Worm (Caenorhabditis elegans) whole organism, midembryonic: ENCODE data around the gene fbxa-38.
A peak's percentile ranks its signal among the peaks of the same experiment; 100 is the strongest.

Experiments used
- T22C8.4 ChIP-seq: fragments of 200-800 bp; sonication (Bioruptor generic); IDR thresholded peaks from 2 replicates; pipeline ENCODE4 v1.3.6; 2022; ENCODE audit warnings: missing genetic modification characterization, missing compliant biosample characterization
- cog-1 ChIP-seq: sonication (generic microtip); optimal IDR thresholded peaks from 2 replicates; lab custom pipeline; 2016; ENCODE audit warnings: missing genetic modification characterization, missing compliant biosample characterization
- flt-1 ChIP-seq: fragments of 200-800 bp; sonication (Bioruptor generic); IDR thresholded peaks from 2 replicates; pipeline ENCODE4 v1.3.6; 2022; ENCODE audit warnings: missing genetic modification characterization, missing compliant biosample characterization
- klf-2 ChIP-seq: fragments of 200-800 bp; sonication (Bioruptor generic); conservative IDR thresholded peaks from 2 replicates; pipeline ENCODE4 v1.3.6; 2022; ENCODE audit warnings: missing genetic modification reagents, missing genetic modification characterization, missing compliant biosample characterization
- med-1 ChIP-seq: sonication (generic microtip); optimal IDR thresholded peaks from 2 replicates; lab custom pipeline; 2017; ENCODE audit warnings: missing genetic modification characterization, mild to moderate bottlenecking, missing compliant biosample characterization, antibody characterized with exemption, missing genetic modification reagents; ENCODE audit not compliant: insufficient read depth
- ref-1 ChIP-seq: fragments of 200-800 bp; sonication (Bioruptor generic); conservative IDR thresholded peaks from 2 replicates; pipeline ENCODE4 v1.3.6; 2022; ENCODE audit warnings: missing genetic modification reagents, missing genetic modification characterization, missing compliant biosample characterization
- tab-1 ChIP-seq: fragments of 200-800 bp; sonication (Bioruptor generic); IDR thresholded peaks from 2 replicates; pipeline ENCODE4 v1.3.6; 2022; ENCODE audit warnings: missing genetic modification characterization, missing compliant biosample characterization
- ztf-23 ChIP-seq: fragments of 200-800 bp; sonication (Bioruptor generic); IDR thresholded peaks from 2 replicates; pipeline ENCODE4 v1.3.6; 2022; ENCODE audit warnings: missing genetic modification reagents, missing genetic modification characterization, missing compliant biosample characterization
- ztf-29 ChIP-seq: fragments of 200-800 bp; sonication (Bioruptor generic); IDR thresholded peaks from 2 replicates; pipeline ENCODE4 v1.3.6; 2022; ENCODE audit warnings: missing genetic modification reagents, missing genetic modification characterization, missing compliant biosample characterization

The fbxa-38 gene

ce11 chrIII:2224478-2224877 is at the start of gene fbxa-38:
Gene fbxa-38, plus strand, starts transcription at chrIII:2224672.
- no peak for TF ChIP-seq ztf-23
- no peak for TF ChIP-seq tab-1
- no peak for TF ChIP-seq ref-1 (GFP tag; lab: Robert Waterston, UW)
- TF ChIP-seq ztf-29 (GFP tag; lab: Robert Waterston, UW): no peak
- TF ChIP-seq T22C8.4 (GFP tag; lab: Robert Waterston, UW): no peak
- TF ChIP-seq flt-1 (GFP tag; lab: Robert Waterston, UW): no peak
- no peak for TF ChIP-seq cog-1 (tag; lab: Kevin White, UChicago)
- no peak for TF ChIP-seq klf-2
- TF ChIP-seq med-1 (GFP tag; lab: Kevin White, UChicago): no peak

ce11 chrIII:2197706-2198105 is 26.8 kb upstream of the fbxa-38 start, which contains the start of gene C39B5.6:
Gene C39B5.6, plus strand, starts transcription at chrIII:2198006.
- TF ChIP-seq T22C8.4 (GFP tag; lab: Robert Waterston, UW): 0 out of 2 replicates have a peak, but pooled peaks have one; percentile 23
- TF ChIP-seq flt-1 (GFP tag; lab: Robert Waterston, UW): no peak
- TF ChIP-seq ref-1 (GFP tag; lab: Robert Waterston, UW): no peak

- TF ChIP-seq T22C8.4 (GFP tag; lab: Robert Waterston, UW) (peak; percentile 66), cog-1 (tag; lab: Kevin White, UChicago) (no peak), klf-2 (no peak)
Observed at ce11 chrIII:2205155-2205554, 19.3 kb upstream of the fbxa-38 start.

- no peak for TF ChIP-seq ztf-29 (GFP tag; lab: Robert Waterston, UW)
- no peak for TF ChIP-seq T22C8.4 (GFP tag; lab: Robert Waterston, UW)
- TF ChIP-seq ref-1 (GFP tag; lab: Robert Waterston, UW): no peak
- no peak for TF ChIP-seq cog-1 (tag; lab: Kevin White, UChicago)
- no peak for TF ChIP-seq flt-1 (GFP tag; lab: Robert Waterston, UW)
- no peak for TF ChIP-seq klf-2
- no peak for TF ChIP-seq med-1 (GFP tag; lab: Kevin White, UChicago)
- TF ChIP-seq tab-1: no peak
- TF ChIP-seq ztf-23: no peak
Observed at ce11 chrIII:2207864-2208263, 16.6 kb upstream of the fbxa-38 start, which contains the start of gene C39B5.5. Gene C39B5.5, plus strand, starts transcription at chrIII:2208164.

- TF ChIP-seq flt-1 (GFP tag; lab: Robert Waterston, UW): no peak
- no peak for TF ChIP-seq T22C8.4 (GFP tag; lab: Robert Waterston, UW)
- TF ChIP-seq tab-1: no peak
- no peak for TF ChIP-seq med-1 (GFP tag; lab: Kevin White, UChicago)
- no peak for TF ChIP-seq ref-1 (GFP tag; lab: Robert Waterston, UW)
- TF ChIP-seq klf-2: no peak
- TF ChIP-seq ztf-23: no peak
- TF ChIP-seq ztf-29 (GFP tag; lab: Robert Waterston, UW): no peak
- no peak for TF ChIP-seq cog-1 (tag; lab: Kevin White, UChicago)
Observed at ce11 chrIII:2210601-2211000, 13.9 kb upstream of the fbxa-38 start.

- no peak for TF ChIP-seq cog-1 (tag; lab: Kevin White, UChicago)
- no peak for TF ChIP-seq klf-2
- TF ChIP-seq T22C8.4 (GFP tag; lab: Robert Waterston, UW): no peak
- TF ChIP-seq flt-1 (GFP tag; lab: Robert Waterston, UW): no peak
- no peak for TF ChIP-seq tab-1
- TF ChIP-seq med-1 (GFP tag; lab: Kevin White, UChicago): no peak
- TF ChIP-seq ztf-23: no peak
- TF ChIP-seq ref-1 (GFP tag; lab: Robert Waterston, UW): no peak
- no peak for TF ChIP-seq ztf-29 (GFP tag; lab: Robert Waterston, UW)
Observed at ce11 chrIII:2211120-2211519, 13.4 kb upstream of the fbxa-38 start, which contains the start of gene C39B5.14. Gene C39B5.14, plus strand, starts transcription at chrIII:2211420.

ce11 chrIII:2212343-2212742 is 12.1 kb upstream of the fbxa-38 start:
- TF ChIP-seq tab-1: no peak
- TF ChIP-seq ztf-29 (GFP tag; lab: Robert Waterston, UW): no peak
- TF ChIP-seq med-1 (GFP tag; lab: Kevin White, UChicago): no peak
- TF ChIP-seq ref-1 (GFP tag; lab: Robert Waterston, UW): no peak

- no peak for TF ChIP-seq klf-2
- TF ChIP-seq ztf-29 (GFP tag; lab: Robert Waterston, UW): no peak
- no peak for TF ChIP-seq T22C8.4 (GFP tag; lab: Robert Waterston, UW)
- no peak for TF ChIP-seq flt-1 (GFP tag; lab: Robert Waterston, UW)
- no peak for TF ChIP-seq ztf-23
- no peak for TF ChIP-seq tab-1
- no peak for TF ChIP-seq cog-1 (tag; lab: Kevin White, UChicago)
- no peak for TF ChIP-seq ref-1 (GFP tag; lab: Robert Waterston, UW)
- no peak for TF ChIP-seq med-1 (GFP tag; lab: Kevin White, UChicago)
Observed at ce11 chrIII:2219408-2219807, 5.1 kb upstream of the fbxa-38 start, which contains the start of gene fbxa-12. Gene fbxa-12, plus strand, starts transcription at chrIII:2219708.

ce11 chrIII:2223932-2224331 is 540 bp upstream of the fbxa-38 start, which contains the start of gene srd-65:
Gene srd-65, minus strand, starts transcription at chrIII:2224032.
- TF ChIP-seq T22C8.4 (GFP tag; lab: Robert Waterston, UW) (no peak), tab-1 (no peak), flt-1 (GFP tag; lab: Robert Waterston, UW) (no peak), ztf-23 (no peak), ztf-29 (GFP tag; lab: Robert Waterston, UW) (no peak), klf-2 (no peak), cog-1 (tag; lab: Kevin White, UChicago) (no peak), med-1 (GFP tag; lab: Kevin White, UChicago) (no peak), ref-1 (GFP tag; lab: Robert Waterston, UW) (no peak)

ce11 chrIII:2227407-2227806 is 2.9 kb downstream of the fbxa-38 start, which contains the start of gene fbxa-62:
Gene fbxa-62, plus strand, starts transcription at chrIII:2227707.
- TF ChIP-seq ztf-29 (GFP tag; lab: Robert Waterston, UW): no peak
- no peak for TF ChIP-seq ref-1 (GFP tag; lab: Robert Waterston, UW)
- no peak for TF ChIP-seq T22C8.4 (GFP tag; lab: Robert Waterston, UW)
- no peak for TF ChIP-seq med-1 (GFP tag; lab: Kevin White, UChicago)
- TF ChIP-seq tab-1: no peak
- TF ChIP-seq cog-1 (tag; lab: Kevin White, UChicago): no peak
- TF ChIP-seq klf-2: no peak
- TF ChIP-seq ztf-23: no peak
- no peak for TF ChIP-seq flt-1 (GFP tag; lab: Robert Waterston, UW)
